Worm (Caenorhabditis elegans) whole organism, midembryonic: ENCODE results near the gene sre-8.
A peak's percentile ranks its signal among the peaks of the same experiment; 100 is the strongest.

Experiments
- T22C8.4 ChIP-seq: fragments of 200-800 bp; sonication (Bioruptor generic); IDR thresholded peaks from 2 replicates; pipeline ENCODE4 v1.3.6; 2022; ENCODE audit warnings: missing genetic modification characterization, missing compliant biosample characterization
- cog-1 ChIP-seq: sonication (generic microtip); optimal IDR thresholded peaks from 2 replicates; lab custom pipeline; 2016; ENCODE audit warnings: missing genetic modification characterization, missing compliant biosample characterization
- flt-1 ChIP-seq: fragments of 200-800 bp; sonication (Bioruptor generic); IDR thresholded peaks from 2 replicates; pipeline ENCODE4 v1.3.6; 2022; ENCODE audit warnings: missing genetic modification characterization, missing compliant biosample characterization
- klf-2 ChIP-seq: fragments of 200-800 bp; sonication (Bioruptor generic); conservative IDR thresholded peaks from 2 replicates; pipeline ENCODE4 v1.3.6; 2022; ENCODE audit warnings: missing genetic modification reagents, missing genetic modification characterization, missing compliant biosample characterization
- med-1 ChIP-seq: sonication (generic microtip); optimal IDR thresholded peaks from 2 replicates; lab custom pipeline; 2017; ENCODE audit warnings: missing genetic modification characterization, mild to moderate bottlenecking, missing compliant biosample characterization, antibody characterized with exemption, missing genetic modification reagents; ENCODE audit not compliant: insufficient read depth
- ref-1 ChIP-seq: fragments of 200-800 bp; sonication (Bioruptor generic); conservative IDR thresholded peaks from 2 replicates; pipeline ENCODE4 v1.3.6; 2022; ENCODE audit warnings: missing genetic modification reagents, missing genetic modification characterization, missing compliant biosample characterization
- tab-1 ChIP-seq: fragments of 200-800 bp; sonication (Bioruptor generic); IDR thresholded peaks from 2 replicates; pipeline ENCODE4 v1.3.6; 2022; ENCODE audit warnings: missing genetic modification characterization, missing compliant biosample characterization
- ztf-23 ChIP-seq: fragments of 200-800 bp; sonication (Bioruptor generic); IDR thresholded peaks from 2 replicates; pipeline ENCODE4 v1.3.6; 2022; ENCODE audit warnings: missing genetic modification reagents, missing genetic modification characterization, missing compliant biosample characterization
- ztf-29 ChIP-seq: fragments of 200-800 bp; sonication (Bioruptor generic); IDR thresholded peaks from 2 replicates; pipeline ENCODE4 v1.3.6; 2022; ENCODE audit warnings: missing genetic modification reagents, missing genetic modification characterization, missing compliant biosample characterization

Gene sre-8

ce11 chrV:14237447-14237846 is 19.5 kb upstream of the sre-8 start:
- TF ChIP-seq ztf-23 (GFP tag; lab: Robert Waterston, UW) = peak; percentile 42; the same call in 1 of the 2 replicates
- TF ChIP-seq flt-1 (GFP tag; lab: Robert Waterston, UW) = peak; percentile 70
- peak; percentile 28; the same call in 1 of the 2 replicates for TF ChIP-seq T22C8.4
- TF ChIP-seq tab-1 (GFP tag; lab: Robert Waterston, UW) = peak; percentile 65; the same call in 1 of the 2 replicates

ce11 chrV:14240694-14241201 is 16.2 kb upstream of the sre-8 start, which contains the start of gene K02E11.10:
TSS of gene K02E11.10 (minus strand) at chrV:14241151.
- TF ChIP-seq tab-1 (GFP tag; lab: Robert Waterston, UW) = no peak
- no peak for TF ChIP-seq klf-2 (GFP tag; lab: Robert Waterston, UW)
- no peak for TF ChIP-seq ztf-29 (GFP tag; lab: Robert Waterston, UW)
- TF ChIP-seq flt-1 (GFP tag; lab: Robert Waterston, UW) = no peak
- no peak for TF ChIP-seq ztf-23 (GFP tag; lab: Robert Waterston, UW)
- no peak for TF ChIP-seq ref-1
- TF ChIP-seq cog-1 = no peak
- no peak for TF ChIP-seq T22C8.4
- TF ChIP-seq med-1 (GFP tag; lab: Kevin White, UChicago) = no peak

ce11 chrV:14243904-14244303 is 13.0 kb upstream of the sre-8 start, which contains the start of gene sre-7:
TSS of gene sre-7 (plus strand) at chrV:14244204.
- TF ChIP-seq T22C8.4 = no peak
- TF ChIP-seq ref-1 = no peak
- TF ChIP-seq klf-2 (GFP tag; lab: Robert Waterston, UW) = no peak
- TF ChIP-seq ztf-29 (GFP tag; lab: Robert Waterston, UW) = no peak
- TF ChIP-seq flt-1 (GFP tag; lab: Robert Waterston, UW) = no peak
- no peak for TF ChIP-seq ztf-23 (GFP tag; lab: Robert Waterston, UW)

ce11 chrV:14246761-14247160 is 10.2 kb upstream of the sre-8 start, which contains the start of gene K02E11.3:
TSS of gene K02E11.3 (minus strand) at chrV:14246861.
- TF ChIP-seq tab-1 (GFP tag; lab: Robert Waterston, UW) = no peak
- TF ChIP-seq ztf-23 (GFP tag; lab: Robert Waterston, UW) = no peak
- no peak for TF ChIP-seq cog-1
- no peak for TF ChIP-seq med-1 (GFP tag; lab: Kevin White, UChicago)
- no peak for TF ChIP-seq ref-1
- no peak for TF ChIP-seq T22C8.4
- no peak for TF ChIP-seq flt-1 (GFP tag; lab: Robert Waterston, UW)
- TF ChIP-seq klf-2 (GFP tag; lab: Robert Waterston, UW) = no peak
- no peak for TF ChIP-seq ztf-29 (GFP tag; lab: Robert Waterston, UW)

- TF ChIP-seq flt-1 (GFP tag; lab: Robert Waterston, UW) (no peak), ref-1 (no peak), tab-1 (GFP tag; lab: Robert Waterston, UW) (no peak), med-1 (GFP tag; lab: Kevin White, UChicago) (no peak), T22C8.4 (no peak), ztf-29 (GFP tag; lab: Robert Waterston, UW) (no peak), klf-2 (GFP tag; lab: Robert Waterston, UW) (no peak)
Measured at ce11 chrV:14248025-14248424, 8.9 kb upstream of the sre-8 start, which contains the start of gene K02E11.4. TSS of gene K02E11.4 (minus strand) at chrV:14248125.

- TF ChIP-seq ref-1 (no peak), ztf-29 (GFP tag; lab: Robert Waterston, UW) (no peak), T22C8.4 (no peak), klf-2 (GFP tag; lab: Robert Waterston, UW) (no peak), flt-1 (GFP tag; lab: Robert Waterston, UW) (no peak), med-1 (GFP tag; lab: Kevin White, UChicago) (no peak), ztf-23 (GFP tag; lab: Robert Waterston, UW) (no peak), tab-1 (GFP tag; lab: Robert Waterston, UW) (no peak), cog-1 (no peak)
Measured at ce11 chrV:14248654-14249053, 8.3 kb upstream of the sre-8 start, which contains the start of gene K02E11.6. TSS of gene K02E11.6 (plus strand) at chrV:14248802.

- TF ChIP-seq tab-1 (GFP tag; lab: Robert Waterston, UW) (no peak), ztf-23 (GFP tag; lab: Robert Waterston, UW) (no peak), cog-1 (no peak), klf-2 (GFP tag; lab: Robert Waterston, UW) (no peak), ztf-29 (GFP tag; lab: Robert Waterston, UW) (no peak)
Measured at ce11 chrV:14252025-14252424, 4.9 kb upstream of the sre-8 start, which contains the start of gene K02E11.5. TSS of gene K02E11.5 (plus strand) at chrV:14252325.

ce11 chrV:14254221-14254620 is 2.7 kb upstream of the sre-8 start, which contains the start of gene K02E11.7:
TSS of gene K02E11.7 (minus strand) at chrV:14254321.
- TF ChIP-seq ztf-29 (GFP tag; lab: Robert Waterston, UW) (no peak), med-1 (GFP tag; lab: Kevin White, UChicago) (no peak), tab-1 (GFP tag; lab: Robert Waterston, UW) (no peak), T22C8.4 (no peak), cog-1 (no peak), ref-1 (no peak), flt-1 (GFP tag; lab: Robert Waterston, UW) (no peak)

ce11 chrV:14260831-14261230 is 3.9 kb downstream of the sre-8 start, which contains the start of gene F40G12.2:
TSS of gene F40G12.2 (minus strand) at chrV:14260931.
- no peak for TF ChIP-seq cog-1
- no peak for TF ChIP-seq ref-1
- no peak for TF ChIP-seq klf-2 (GFP tag; lab: Robert Waterston, UW)
- no peak for TF ChIP-seq ztf-29 (GFP tag; lab: Robert Waterston, UW)
- no peak for TF ChIP-seq T22C8.4
- TF ChIP-seq med-1 (GFP tag; lab: Kevin White, UChicago) = no peak

- no peak for TF ChIP-seq med-1 (GFP tag; lab: Kevin White, UChicago)
- TF ChIP-seq ztf-23 (GFP tag; lab: Robert Waterston, UW) = no peak
- TF ChIP-seq klf-2 (GFP tag; lab: Robert Waterston, UW) = no peak
- no peak for TF ChIP-seq flt-1 (GFP tag; lab: Robert Waterston, UW)
- no peak for TF ChIP-seq ztf-29 (GFP tag; lab: Robert Waterston, UW)
- TF ChIP-seq T22C8.4 = no peak
- TF ChIP-seq tab-1 (GFP tag; lab: Robert Waterston, UW) = no peak
- TF ChIP-seq ref-1 = no peak
Measured at ce11 chrV:14267326-14267942, 10.5 kb downstream of the sre-8 start.
